Worm (Caenorhabditis elegans) whole organism, late embryonic: Measurements from ENCODE around the gene T02G5.3.

ENCODE experiments used
- C38D4.7 ChIP-seq: fragments of 200-800 bp; sonication (Bioruptor generic); optimal IDR thresholded peaks from 2 replicates; lab custom pipeline; 2018; ENCODE audit warnings: mild to moderate bottlenecking, missing genetic modification characterization, moderate library complexity, missing compliant biosample characterization
- F13H6.1 ChIP-seq: sonication (generic microtip); optimal IDR thresholded peaks from 2 replicates; lab custom pipeline; 2016; ENCODE audit warnings: missing genetic modification characterization, missing compliant biosample characterization
- K09A11.1 ChIP-seq: sonication (generic microtip); optimal IDR thresholded peaks from 2 replicates; lab custom pipeline; 2017; ENCODE audit warnings: antibody characterized with exemption, mild to moderate bottlenecking, missing genetic modification characterization, missing compliant biosample characterization; ENCODE audit not compliant: insufficient read depth
- ama-1 ChIP-seq: fragments of 150-350 bp; optimal IDR thresholded peaks from 2 replicates; lab custom pipeline; 2014
- ceh-14 ChIP-seq: sonication (generic microtip); optimal IDR thresholded peaks from 2 replicates; lab custom pipeline; 2016; ENCODE audit warnings: missing genotype, missing genetic modification characterization, missing compliant biosample characterization
- ceh-18 ChIP-seq: sonication (generic microtip); optimal IDR thresholded peaks from 2 replicates; lab custom pipeline; 2016; ENCODE audit warnings: missing genetic modification characterization, missing compliant biosample characterization
- ceh-19 ChIP-seq: fragments of 200-800 bp; sonication (Bioruptor generic); optimal IDR thresholded peaks from 2 replicates; lab custom pipeline; 2018; ENCODE audit warnings: mild to moderate bottlenecking, missing genetic modification characterization, missing compliant biosample characterization
- ceh-2 ChIP-seq: sonication (generic microtip); optimal IDR thresholded peaks from 2 replicates; lab custom pipeline; 2016; ENCODE audit warnings: missing genotype, missing genetic modification characterization, missing compliant biosample characterization
- ceh-22 ChIP-seq: sonication (generic microtip); optimal IDR thresholded peaks from 2 replicates; lab custom pipeline; 2017; ENCODE audit warnings: missing biosample characterization, missing genetic modification characterization
- ceh-24 ChIP-seq: sonication (generic microtip); optimal IDR thresholded peaks from 2 replicates; lab custom pipeline; 2016; ENCODE audit warnings: mild to moderate bottlenecking, missing genetic modification characterization, missing compliant biosample characterization
- ceh-30 ChIP-seq: fragments of 150-350 bp; optimal IDR thresholded peaks from 2 replicates; lab custom pipeline; 2014; ENCODE audit warnings: missing biosample characterization, missing genetic modification characterization
- ceh-31 ChIP-seq: sonication (generic microtip); optimal IDR thresholded peaks from 2 replicates; lab custom pipeline; 2016; ENCODE audit warnings: missing genetic modification characterization, missing compliant biosample characterization
- ceh-45 ChIP-seq: fragments of 200-800 bp; sonication (Bioruptor generic); IDR thresholded peaks from 2 replicates; pipeline ENCODE4 v1.3.6; 2022; ENCODE audit warnings: missing genetic modification reagents, missing genetic modification characterization, missing compliant biosample characterization
- ceh-48 ChIP-seq: sonication (generic microtip); optimal IDR thresholded peaks from 2 replicates; lab custom pipeline; 2016; ENCODE audit warnings: missing genetic modification characterization, inconsistent platforms, missing compliant biosample characterization
- ceh-6 ChIP-seq: fragments of 200-800 bp; sonication (Bioruptor generic); optimal IDR thresholded peaks from 2 replicates; lab custom pipeline; 2018; ENCODE audit warnings: mild to moderate bottlenecking, missing genetic modification characterization, missing compliant biosample characterization
- ceh-9 ChIP-seq: sonication (generic microtip); optimal IDR thresholded peaks from 2 replicates; lab custom pipeline; 2016; ENCODE audit warnings: mild to moderate bottlenecking, missing genetic modification characterization, inconsistent platforms, missing compliant biosample characterization
- che-1 ChIP-seq: sonication (generic microtip); optimal IDR thresholded peaks from 2 replicates; lab custom pipeline; 2016; ENCODE audit warnings: mild to moderate bottlenecking, missing genetic modification characterization, missing compliant biosample characterization
- dmd-4 ChIP-seq: sonication (generic microtip); optimal IDR thresholded peaks from 2 replicates; lab custom pipeline; 2016; ENCODE audit warnings: borderline replicate concordance, missing genetic modification characterization, missing compliant biosample characterization
- elt-2 ChIP-seq: sonication (generic microtip); optimal IDR thresholded peaks from 2 replicates; lab custom pipeline; 2016; ENCODE audit warnings: missing genetic modification reagents, missing genetic modification characterization, missing compliant biosample characterization
- fkh-10 ChIP-seq: fragments of 150-350 bp; optimal IDR thresholded peaks from 2 replicates; lab custom pipeline; 2014; ENCODE audit warnings: missing biosample characterization, missing genetic modification reagents, missing genetic modification characterization
- fkh-6 ChIP-seq: sonication (generic microtip); optimal IDR thresholded peaks from 2 replicates; lab custom pipeline; 2016; ENCODE audit warnings: missing genetic modification characterization, missing compliant biosample characterization
- gmeb-2 ChIP-seq: sonication (generic microtip); optimal IDR thresholded peaks from 2 replicates; lab custom pipeline; 2016; ENCODE audit warnings: missing genetic modification characterization, inconsistent platforms, missing compliant biosample characterization
- hlh-15 ChIP-seq: sonication (generic microtip); optimal IDR thresholded peaks from 2 replicates; lab custom pipeline; 2016; ENCODE audit warnings: missing genetic modification characterization, missing compliant biosample characterization
- hlh-6 ChIP-seq: sonication (generic microtip); optimal IDR thresholded peaks from 2 replicates; lab custom pipeline; 2016; ENCODE audit warnings: missing genotype, missing genetic modification characterization, missing compliant biosample characterization
- lim-6 ChIP-seq: sonication (generic microtip); optimal IDR thresholded peaks from 2 replicates; lab custom pipeline; 2016; ENCODE audit warnings: missing genetic modification characterization, missing compliant biosample characterization
- lin-11 ChIP-seq: fragments of 200-800 bp; sonication (Bioruptor generic); optimal IDR thresholded peaks from 2 replicates; lab custom pipeline; 2018; ENCODE audit warnings: mild to moderate bottlenecking, missing genetic modification characterization, missing compliant biosample characterization
- nfya-1 ChIP-seq: sonication (generic microtip); optimal IDR thresholded peaks from 2 replicates; lab custom pipeline; 2017; ENCODE audit warnings: missing genetic modification characterization, mild to moderate bottlenecking, missing compliant biosample characterization, antibody characterized with exemption, moderate library complexity
- nhr-232 ChIP-seq: sonication (generic microtip); optimal IDR thresholded peaks from 2 replicates; lab custom pipeline; 2016; ENCODE audit warnings: missing genetic modification characterization, missing compliant biosample characterization
- npax-4 ChIP-seq: sonication (generic microtip); optimal IDR thresholded peaks from 2 replicates; lab custom pipeline; 2016; ENCODE audit warnings: missing genetic modification characterization, missing compliant biosample characterization
- odd-2 ChIP-seq: sonication (generic microtip); optimal IDR thresholded peaks from 2 replicates; lab custom pipeline; 2017; ENCODE audit warnings: antibody characterized with exemption, mild to moderate bottlenecking, missing genetic modification characterization, missing compliant biosample characterization
- pag-3 ChIP-seq: sonication (generic microtip); optimal IDR thresholded peaks from 2 replicates; lab custom pipeline; 2016; ENCODE audit warnings: missing compliant biosample characterization, missing genetic modification characterization, borderline replicate concordance
- pat-9 ChIP-seq: fragments of 200-800 bp; sonication (Bioruptor generic); optimal IDR thresholded peaks from 2 replicates; lab custom pipeline; 2018; ENCODE audit warnings: mild to moderate bottlenecking, missing genetic modification characterization, moderate library complexity, missing compliant biosample characterization
- pha-2 ChIP-seq: sonication (generic microtip); optimal IDR thresholded peaks from 2 replicates; lab custom pipeline; 2017; ENCODE audit warnings: mild to moderate bottlenecking, missing genetic modification characterization, missing compliant biosample characterization
- rnt-1 ChIP-seq: sonication (generic microtip); optimal IDR thresholded peaks from 2 replicates; lab custom pipeline; 2016; ENCODE audit warnings: missing genetic modification characterization, missing compliant biosample characterization
- sdc-2 ChIP-seq: sonication (generic microtip); optimal IDR thresholded peaks from 2 replicates; lab custom pipeline; 2016; ENCODE audit warnings: missing genotype, missing genetic modification characterization, missing compliant biosample characterization
- sox-2 ChIP-seq: fragments of 200-800 bp; sonication (Bioruptor generic); IDR thresholded peaks from 2 replicates; pipeline ENCODE4 v1.3.6; 2022; ENCODE audit warnings: missing genetic modification reagents, missing genetic modification characterization, missing compliant biosample characterization
- sox-4 ChIP-seq: sonication (generic microtip); optimal IDR thresholded peaks from 2 replicates; lab custom pipeline; 2017; ENCODE audit warnings: mild to moderate bottlenecking, missing genetic modification characterization, inconsistent platforms, missing compliant biosample characterization
- tbx-2 ChIP-seq: sonication (generic microtip); optimal IDR thresholded peaks from 2 replicates; lab custom pipeline; 2016; ENCODE audit warnings: missing genetic modification characterization, missing compliant biosample characterization
- ttx-3 ChIP-seq: sonication (generic microtip); optimal IDR thresholded peaks from 2 replicates; lab custom pipeline; 2016; ENCODE audit warnings: missing genetic modification reagents, missing genetic modification characterization, missing compliant biosample characterization
- unc-3 ChIP-seq, 2 experiments: fragments of 200-800 bp in 1 of 2; sonication (Bioruptor generic) in 1 of 2; sonication (generic microtip) in 1 of 2; conservative IDR thresholded peaks in 1 of 2; optimal IDR thresholded peaks in 1 of 2; 2 replicates each; pipeline versions ENCODE4 v1.3.6 to Lab custom; 2016 to 2022; ENCODE audit warnings: missing compliant biosample characterization in 2 of 2, missing genetic modification characterization in 2 of 2, missing genetic modification reagents in 1 of 2
- unc-42 ChIP-seq: sonication (generic microtip); optimal IDR thresholded peaks from 2 replicates; lab custom pipeline; 2016; ENCODE audit warnings: missing genotype, missing genetic modification characterization, missing compliant biosample characterization
- unc-86 ChIP-seq: sonication (generic microtip); optimal IDR thresholded peaks from 2 replicates; lab custom pipeline; 2016; ENCODE audit warnings: missing genetic modification characterization, missing compliant biosample characterization

T02G5.3 gene

ce11 chrII:7093339-7093821 lies at the start of gene T02G5.3:
Gene T02G5.3, plus strand, starts transcription at chrII:7093389.
- no peak for TF ChIP-seq ceh-6
- TF ChIP-seq ceh-18 (tag; lab: Kevin White, UChicago), result no peak
- TF ChIP-seq ama-1 (lab: Kevin White, UChicago), result peak; percentile 73

DNA sequence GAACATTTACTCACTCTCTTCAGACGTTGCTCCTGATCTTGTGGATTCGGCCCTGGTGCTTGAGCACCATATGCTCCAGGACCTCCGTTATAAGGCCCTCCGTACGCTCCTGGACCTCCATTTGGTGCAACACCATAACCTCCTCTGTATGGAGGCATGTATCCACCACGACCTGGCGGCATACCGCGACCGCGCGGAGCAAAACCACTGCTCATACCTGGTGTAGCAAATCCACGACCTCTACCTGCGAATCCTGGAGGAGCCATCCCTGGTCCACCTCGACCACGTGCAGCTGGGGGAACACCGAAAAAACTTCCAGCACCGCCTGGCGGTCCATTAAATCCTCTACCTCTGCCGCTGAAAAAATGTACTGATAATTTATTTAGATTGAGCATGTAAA lies 43.7 kb upstream of the T02G5.3 start:
- TF ChIP-seq ceh-14 (tag; lab: Kevin White, UChicago), result no peak
- TF ChIP-seq npax-4 (tag; lab: Kevin White, UChicago), result no peak
- no peak for TF ChIP-seq elt-2 (tag; lab: Kevin White, UChicago)

DNA sequence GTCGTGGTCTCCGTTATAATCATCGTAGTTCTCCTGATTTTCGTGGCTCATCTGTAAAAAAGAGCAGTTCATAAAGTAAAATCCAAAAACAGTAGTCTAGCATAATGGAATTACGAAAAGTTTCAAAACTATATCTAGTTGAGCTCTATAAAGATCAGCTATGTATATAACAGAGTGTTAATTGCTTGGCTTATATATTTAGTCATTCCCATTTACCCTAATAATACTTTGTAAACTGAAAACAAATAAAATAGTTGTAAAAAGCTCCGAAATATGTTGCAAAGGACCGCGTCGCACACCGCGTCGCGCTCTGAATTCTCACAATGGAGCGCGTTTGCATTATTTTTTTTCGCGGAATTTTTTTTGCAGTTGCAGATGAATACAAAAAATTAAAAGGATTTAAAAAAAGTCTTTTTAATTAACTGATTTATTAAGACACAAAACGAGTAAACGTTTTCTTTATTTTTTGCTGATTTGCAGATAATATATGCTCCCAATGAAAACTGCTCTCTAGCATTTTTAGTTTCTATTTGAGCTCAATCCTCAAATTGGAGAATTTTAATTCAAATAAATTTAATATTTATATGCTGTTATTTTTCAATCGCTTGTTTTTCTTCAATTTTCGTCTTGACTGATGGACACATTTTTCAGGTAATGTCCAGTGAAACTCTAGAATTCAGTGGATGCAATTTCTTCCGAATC lies 43.0 kb upstream of the T02G5.3 start, which contains the start of the genes tcer-1 and ZK1127.5:
tcer-1 (minus strand) TSS at position 51 of the 702 bp plus-strand sequence.
ZK1127.5 (plus strand) TSS at position 652 of the 702 bp plus-strand sequence.
- TF ChIP-seq ceh-48 (tag; lab: Kevin White, UChicago) (no peak), odd-2 (tag; lab: Kevin White, UChicago) (no peak), F13H6.1 (tag; lab: Kevin White, UChicago) (no peak), ceh-19 (GFP tag; lab: Kevin White, UChicago) (no peak), sox-2 (GFP tag; lab: Robert Waterston, UW) (no peak), nfya-1 (tag; lab: Kevin White, UChicago) (peak; percentile 46), hlh-6 (tag; lab: Kevin White, UChicago) (no peak), unc-3 (GFP tag; conservative IDR thresholded peaks at IDR 0.05; lab: Robert Waterston, UW) (no peak), unc-3 (tag; optimal IDR thresholded peaks at IDR 0.05; lab: Kevin White, UChicago) (no peak), gmeb-2 (no peak), ceh-2 (no peak), pat-9 (tag; lab: Kevin White, UChicago) (no peak), ceh-9 (no peak), ceh-6 (no peak), C38D4.7 (GFP tag; lab: Kevin White, UChicago) (no peak), K09A11.1 (no peak), tbx-2 (peak; percentile 22), ttx-3 (no peak), fkh-10 (GFP tag; lab: Kevin White, UChicago) (no peak), ceh-31 (tag; lab: Kevin White, UChicago) (peak; percentile 40), unc-42 (tag; lab: Kevin White, UChicago) (peak; percentile 15), dmd-4 (tag; lab: Kevin White, UChicago) (no peak), lim-6 (tag; lab: Kevin White, UChicago) (no peak), ceh-22 (tag; lab: Kevin White, UChicago) (no peak), ama-1 (lab: Kevin White, UChicago) (no peak), unc-86 (tag; lab: Kevin White, UChicago) (no peak), pag-3 (no peak), pha-2 (no peak), ceh-45 (GFP tag; lab: Robert Waterston, UW) (no peak), ceh-30 (tag; lab: Kevin White, UChicago) (peak; percentile 18), fkh-6 (tag; lab: Kevin White, UChicago) (no peak), ceh-18 (tag; lab: Kevin White, UChicago) (no peak), sox-4 (tag; lab: Kevin White, UChicago) (no peak), lin-11 (tag; lab: Kevin White, UChicago) (no peak), hlh-15 (tag; lab: Kevin White, UChicago) (no peak), rnt-1 (tag; lab: Kevin White, UChicago) (no peak), sdc-2 (tag; lab: Kevin White, UChicago) (no peak), nhr-232 (tag; lab: Kevin White, UChicago) (no peak), ceh-24 (tag; lab: Kevin White, UChicago) (no peak), che-1 (tag; lab: Kevin White, UChicago) (no peak)
